Fruit fly (Drosophila melanogaster) whole organism, prepupa: ENCODE measurements around the gene JMJD7.

ENCODE experiments used
- Blimp-1 ChIP-seq: fragments of 200-800 bp; sonication (Bioruptor generic); optimal IDR thresholded peaks from 3 replicates; lab custom pipeline; 2017; ENCODE audit warnings: missing biosample characterization, missing genetic modification characterization, mild to moderate bottlenecking, moderate library complexity, missing genetic modification reagents
- CG10631 ChIP-seq: fragments of 200-800 bp; sonication (Bioruptor generic); optimal IDR thresholded peaks from 2 replicates; lab custom pipeline; 2016; ENCODE audit warnings: missing biosample characterization, missing genetic modification characterization
- CG10669 ChIP-seq: fragments of 200-800 bp; sonication (Bioruptor generic); optimal IDR thresholded peaks from 3 replicates; lab custom pipeline; 2018; ENCODE audit warnings: missing biosample characterization, mild to moderate bottlenecking, missing genetic modification characterization, moderate library complexity
- CG11294 ChIP-seq: fragments of 200-800 bp; sonication (Bioruptor generic); IDR thresholded peaks from 2 replicates; pipeline ENCODE4 v1.3.6; 2022; ENCODE audit warnings: missing biosample characterization, missing genetic modification characterization
- CG11762 ChIP-seq: fragments of 200-800 bp; sonication (Bioruptor generic); optimal IDR thresholded peaks from 3 replicates; lab custom pipeline; 2016; ENCODE audit warnings: missing biosample characterization, missing genetic modification characterization; ENCODE audit not compliant: insufficient read depth
- CG11902 ChIP-seq: fragments of 200-800 bp; sonication (Bioruptor generic); optimal IDR thresholded peaks from 3 replicates; lab custom pipeline; 2016; ENCODE audit warnings: missing biosample characterization, missing genetic modification characterization
- CG1621 ChIP-seq: fragments of 200-800 bp; sonication (Bioruptor generic); optimal IDR thresholded peaks from 3 replicates; lab custom pipeline; 2018; ENCODE audit warnings: missing biosample characterization, mild to moderate bottlenecking, missing genetic modification characterization
- CG16779 ChIP-seq: fragments of 200-800 bp; sonication (Bioruptor generic); optimal IDR thresholded peaks from 3 replicates; lab custom pipeline; 2017; ENCODE audit warnings: missing biosample characterization, mild to moderate bottlenecking, missing genetic modification characterization
- CG3032 ChIP-seq: fragments of 200-800 bp; optimal IDR thresholded peaks from 2 replicates; lab custom pipeline; 2019; ENCODE audit warnings: missing biosample characterization, mild to moderate bottlenecking, missing genetic modification characterization, moderate library complexity
- CG34406 ChIP-seq: fragments of 200-800 bp; sonication (Bioruptor generic); optimal IDR thresholded peaks from 3 replicates; lab custom pipeline; 2016; ENCODE audit warnings: missing biosample characterization, missing genetic modification characterization
- CG3919 ChIP-seq: fragments of 200-800 bp; sonication (Bioruptor generic); optimal IDR thresholded peaks from 3 replicates; lab custom pipeline; 2016; ENCODE audit warnings: missing biosample characterization, missing genetic modification characterization
- CG6163 ChIP-seq: fragments of 200-800 bp; sonication (Bioruptor generic); IDR thresholded peaks from 3 replicates; pipeline ENCODE4 v1.3.6; 2022; ENCODE audit warnings: missing biosample characterization, missing genetic modification characterization
- CG6792 ChIP-seq: fragments of 200-800 bp; sonication (Bioruptor generic); optimal IDR thresholded peaks from 3 replicates; lab custom pipeline; 2016; ENCODE audit warnings: missing biosample characterization, missing genetic modification characterization
- CG6808 ChIP-seq: fragments of 200-800 bp; sonication (Bioruptor generic); optimal IDR thresholded peaks from 3 replicates; lab custom pipeline; 2017; ENCODE audit warnings: missing biosample characterization, missing genetic modification characterization, mild to moderate bottlenecking, moderate library complexity, missing genetic modification reagents
- CG7368 ChIP-seq: fragments of 200-800 bp; sonication (Bioruptor generic); optimal IDR thresholded peaks from 3 replicates; lab custom pipeline; 2016; ENCODE audit warnings: missing biosample characterization, missing genetic modification characterization
- CG8632 ChIP-seq: fragments of 200-800 bp; sonication (Bioruptor generic); optimal IDR thresholded peaks from 3 replicates; lab custom pipeline; 2016; ENCODE audit warnings: missing biosample characterization, missing genetic modification characterization
- CG9139 ChIP-seq: fragments of 200-800 bp; sonication (Bioruptor generic); optimal IDR thresholded peaks from 3 replicates; lab custom pipeline; 2017; ENCODE audit warnings: missing biosample characterization, mild to moderate bottlenecking, missing genetic modification characterization
- Eip75B ChIP-seq: fragments of 200-800 bp; sonication (Bioruptor generic); optimal IDR thresholded peaks from 3 replicates; lab custom pipeline; 2016; ENCODE audit warnings: missing biosample characterization, missing genetic modification characterization
- Eip93F ChIP-seq: fragments of 200-800 bp; sonication (Bioruptor generic); optimal IDR thresholded peaks from 2 replicates; lab custom pipeline; 2016; ENCODE audit warnings: missing biosample characterization, mild to moderate bottlenecking, missing genetic modification characterization
- Ets21C ChIP-seq: fragments of 200-800 bp; sonication (Bioruptor generic); optimal IDR thresholded peaks from 3 replicates; lab custom pipeline; 2016; ENCODE audit warnings: missing biosample characterization, missing genetic modification characterization
- Hr4 ChIP-seq: fragments of 200-800 bp; sonication (Bioruptor generic); optimal IDR thresholded peaks from 3 replicates; lab custom pipeline; 2016; ENCODE audit warnings: missing biosample characterization, missing genetic modification characterization
- Lpt ChIP-seq: fragments of 200-800 bp; sonication (Bioruptor generic); optimal IDR thresholded peaks from 3 replicates; lab custom pipeline; 2016; ENCODE audit warnings: missing biosample characterization, missing genetic modification characterization
- OdsH ChIP-seq: fragments of 200-800 bp; sonication (Bioruptor generic); optimal IDR thresholded peaks from 3 replicates; lab custom pipeline; 2016; ENCODE audit warnings: missing biosample characterization, missing genetic modification characterization
- Smox ChIP-seq: fragments of 200-800 bp; sonication (Bioruptor generic); optimal IDR thresholded peaks from 3 replicates; lab custom pipeline; 2016; ENCODE audit warnings: missing biosample characterization, missing genetic modification characterization
- Sox15 ChIP-seq: fragments of 200-800 bp; sonication (Bioruptor generic); optimal IDR thresholded peaks from 3 replicates; lab custom pipeline; 2016; ENCODE audit warnings: missing biosample characterization, missing genetic modification characterization
- acj6 ChIP-seq: fragments of 200-800 bp; sonication (Bioruptor generic); optimal IDR thresholded peaks from 3 replicates; lab custom pipeline; 2016; ENCODE audit warnings: missing biosample characterization, missing genetic modification characterization
- cyc ChIP-seq: fragments of 200-800 bp; sonication (Bioruptor generic); optimal IDR thresholded peaks from 3 replicates; lab custom pipeline; 2016; ENCODE audit warnings: missing biosample characterization, missing genetic modification characterization
- dac ChIP-seq: fragments of 200-800 bp; sonication (Bioruptor generic); optimal IDR thresholded peaks from 2 replicates; lab custom pipeline; 2017; ENCODE audit warnings: missing biosample characterization, mild to moderate bottlenecking, missing genetic modification characterization
- dsx ChIP-seq: fragments of 200-800 bp; optimal IDR thresholded peaks from 3 replicates; lab custom pipeline; 2019; ENCODE audit warnings: missing biosample characterization, mild to moderate bottlenecking, missing genetic modification characterization, moderate library complexity; ENCODE audit not compliant: poor library complexity, severe bottlenecking
- eg ChIP-seq: fragments of 200-800 bp; sonication (Bioruptor generic); IDR thresholded peaks from 3 replicates; pipeline ENCODE4 v1.3.6; 2022; ENCODE audit warnings: missing biosample characterization, missing genetic modification characterization
- fkh ChIP-seq: fragments of 200-800 bp; sonication (Bioruptor generic); optimal IDR thresholded peaks from 3 replicates; lab custom pipeline; 2017; ENCODE audit warnings: missing biosample characterization, mild to moderate bottlenecking, missing genetic modification characterization, moderate library complexity
- lz ChIP-seq: fragments of 200-800 bp; sonication (Bioruptor generic); optimal IDR thresholded peaks from 3 replicates; lab custom pipeline; 2016; ENCODE audit warnings: missing biosample characterization, missing genetic modification characterization
- net ChIP-seq: fragments of 200-800 bp; sonication (Bioruptor generic); optimal IDR thresholded peaks from 3 replicates; lab custom pipeline; 2016; ENCODE audit warnings: missing biosample characterization, missing genetic modification characterization
- pdm3 ChIP-seq: fragments of 200-800 bp; sonication (Bioruptor generic); optimal IDR thresholded peaks from 3 replicates; lab custom pipeline; 2016; ENCODE audit warnings: missing biosample characterization, missing genetic modification characterization
- salr ChIP-seq, 2 experiments: fragments of 200-800 bp; sonication (Bioruptor generic); optimal IDR thresholded peaks; 3 replicates each; lab custom pipeline; 2016 to 2018; ENCODE audit warnings: missing biosample characterization in 2 of 2, missing genetic modification characterization in 2 of 2, mild to moderate bottlenecking in 1 of 2
- spab ChIP-seq: fragments of 200-800 bp; sonication (Bioruptor generic); optimal IDR thresholded peaks from 2 replicates; lab custom pipeline; 2017; ENCODE audit warnings: missing biosample characterization, mild to moderate bottlenecking, missing genetic modification characterization, missing genetic modification reagents
- ss ChIP-seq, 2 experiments: fragments of 200-800 bp; sonication (Bioruptor generic); optimal IDR thresholded peaks; 2 replicates in 1 of 2; 3 replicates in 1 of 2; lab custom pipeline; 2017 to 2018; ENCODE audit warnings: mild to moderate bottlenecking in 2 of 2, missing biosample characterization in 2 of 2, missing genetic modification characterization in 2 of 2, moderate library complexity in 1 of 2
- svp ChIP-seq: fragments of 200-800 bp; sonication (Bioruptor generic); peaks from one replicate; lab custom pipeline; 2016; ENCODE audit warnings: missing biosample characterization, missing genetic modification characterization

Gene JMJD7

dm6 chr3L:13433522-13433921 is 16.6 kb downstream of the JMJD7 start:
- TF ChIP-seq CG11762 (GFP tag; lab: Kevin White, UChicago) (no peak), CG3032 (tag; lab: Kevin White, UChicago) (no peak), Smox (GFP tag; lab: Kevin White, UChicago) (no peak), CG3919 (GFP tag; lab: Kevin White, UChicago) (no peak), CG34406 (GFP tag; lab: Kevin White, UChicago) (no peak), eg (GFP tag; lab: Robert Waterston, UW) (no peak), CG8632 (no peak), Hr4 (GFP tag; lab: Kevin White, UChicago) (no peak), Eip93F (GFP tag; lab: Kevin White, UChicago) (no peak), net (GFP tag; lab: Kevin White, UChicago) (no peak), CG10669 (GFP tag; lab: Kevin White, UChicago) (no peak)

dm6 chr3L:13432791-13433190 is 17.3 kb downstream of the JMJD7 start:
- TF ChIP-seq svp (GFP tag; lab: Kevin White, UChicago) (peak; percentile 68), Lpt (no peak)

DNA sequence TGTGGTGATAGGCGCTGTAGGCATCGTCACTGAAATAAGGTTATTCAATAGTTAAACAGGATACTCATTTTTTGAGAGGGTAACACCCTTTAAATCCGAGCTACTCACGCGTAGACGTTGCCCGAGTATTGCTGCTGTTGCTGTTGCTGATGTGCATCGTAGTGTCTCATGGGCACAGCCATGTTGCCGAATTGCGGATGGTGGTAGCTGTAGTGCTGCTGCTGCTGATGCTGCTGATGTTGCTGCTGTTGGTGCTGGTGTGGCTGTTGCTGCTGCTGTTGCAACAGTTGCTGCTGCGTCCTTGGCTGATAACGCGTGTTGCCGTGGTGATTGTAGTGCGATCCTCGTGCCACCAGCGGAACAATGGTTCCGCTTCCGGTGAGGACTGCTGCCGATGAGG is 19.9 kb downstream of the JMJD7 start:
- TF ChIP-seq Ets21C (GFP tag; lab: Kevin White, UChicago) = no peak
- no peak for TF ChIP-seq OdsH (GFP tag; lab: Kevin White, UChicago)
- no peak for TF ChIP-seq net (GFP tag; lab: Kevin White, UChicago)
- TF ChIP-seq Sox15 (GFP tag; lab: Kevin White, UChicago) = no peak
- TF ChIP-seq dsx (GFP tag; lab: Kevin White, UChicago) = no peak
- TF ChIP-seq CG6792 (GFP tag; lab: Kevin White, UChicago) = no peak
- no peak for TF ChIP-seq CG6808 (GFP tag; lab: Kevin White, UChicago)

DNA sequence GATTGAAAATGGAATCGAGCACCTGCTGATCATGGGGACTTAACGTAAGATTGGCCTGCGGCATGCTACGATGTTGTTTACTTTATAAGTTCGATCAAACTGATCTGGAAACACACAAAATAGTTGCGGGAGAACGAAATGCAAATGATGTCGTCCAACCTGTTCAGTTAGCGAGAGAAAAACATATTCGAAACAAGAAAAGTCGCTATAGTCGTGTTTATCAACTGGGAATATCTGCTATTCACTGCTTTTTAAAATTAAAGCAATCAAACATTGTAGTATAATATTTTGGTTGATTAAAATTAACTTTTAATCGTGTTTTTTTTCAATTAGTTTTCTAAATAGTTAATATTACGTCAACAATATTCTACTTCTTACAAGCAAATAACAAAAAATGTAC is 23.5 kb downstream of the JMJD7 start, which contains the start of gene CG14105:
Gene CG14105, minus strand, starts transcription at position 101 of the 400 bp plus-strand sequence.
- TF ChIP-seq CG7368 (GFP tag; lab: Kevin White, UChicago) (no peak), CG16779 (no peak), cyc (GFP tag; lab: Kevin White, UChicago) (no peak), CG11902 (no peak), CG3032 (tag; lab: Kevin White, UChicago) (no peak)

DNA sequence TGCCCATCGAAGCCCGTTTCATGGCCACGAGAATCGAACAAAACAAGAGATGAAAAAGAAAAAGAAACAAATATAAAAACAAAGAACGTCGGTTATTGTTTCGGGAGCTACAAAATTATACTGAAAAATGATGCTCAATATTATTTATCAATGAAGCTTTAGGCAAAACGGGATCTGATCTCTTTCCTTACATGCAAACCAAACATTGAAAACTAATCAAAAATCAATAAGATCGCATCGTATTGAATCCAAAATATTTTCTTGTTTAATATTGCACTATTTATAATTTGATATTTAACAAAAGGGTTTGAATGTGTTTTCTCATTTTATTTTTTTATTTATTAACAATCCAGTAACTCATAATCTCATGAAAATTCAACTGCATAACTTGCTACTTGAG is 24.5 kb downstream of the JMJD7 start, which contains the start of gene CG14106:
Gene CG14106, minus strand, starts transcription at position 101 of the 400 bp plus-strand sequence.
- TF ChIP-seq dac (GFP tag; lab: Kevin White, UChicago) (no peak), CG1621 (tag; lab: Kevin White, UChicago) (no peak), CG10631 (GFP tag; lab: Kevin White, UChicago) (no peak), fkh (no peak), CG8632 (no peak), Eip75B (GFP tag; lab: Kevin White, UChicago) (no peak), CG11294 (GFP tag; lab: Robert Waterston, UW) (no peak), CG9139 (no peak), Smox (GFP tag; lab: Kevin White, UChicago) (no peak), salr (GFP tag; optimal IDR thresholded peaks at IDR 0.05; lab: Kevin White, UChicago) (no peak), svp (GFP tag; lab: Kevin White, UChicago) (no peak), CG10669 (GFP tag; lab: Kevin White, UChicago) (no peak), spab (no peak), ss (GFP tag; optimal IDR thresholded peaks at IDR 0.05; lab: Kevin White, UChicago) (no peak), lz (GFP tag; lab: Kevin White, UChicago) (no peak), pdm3 (GFP tag; lab: Kevin White, UChicago) (no peak), acj6 (GFP tag; lab: Kevin White, UChicago) (no peak), CG6163 (GFP tag; lab: Robert Waterston, UW) (no peak), Blimp-1 (no peak)
